Fruit fly (Drosophila melanogaster) whole organism, adult: Measurements from ENCODE around the gene HisCl1.

Experiments
- CG11617 ChIP-seq: fragments of 200-800 bp; sonication (Bioruptor generic); optimal IDR thresholded peaks from 2 replicates; lab custom pipeline; 2017; ENCODE audit warnings: mild to moderate bottlenecking, missing biosample characterization, missing genetic modification reagents, missing genetic modification characterization
- CG12768 ChIP-seq: fragments of 200-800 bp; sonication (Bioruptor generic); optimal IDR thresholded peaks from 2 replicates; lab custom pipeline; 2017; ENCODE audit warnings: missing biosample characterization, missing genetic modification characterization, mild to moderate bottlenecking, moderate library complexity, missing genetic modification reagents
- CG1620 ChIP-seq: fragments of 200-800 bp; sonication (Bioruptor generic); optimal IDR thresholded peaks from 2 replicates; lab custom pipeline; 2016; ENCODE audit warnings: missing biosample characterization, missing genetic modification characterization
- CG7045 ChIP-seq: fragments of 200-800 bp; sonication (Bioruptor generic); optimal IDR thresholded peaks from 2 replicates; lab custom pipeline; 2017; ENCODE audit warnings: missing biosample characterization, mild to moderate bottlenecking, missing genetic modification characterization
- Clk ChIP-seq: fragments of 200-800 bp; sonication (Bioruptor generic); optimal IDR thresholded peaks from 2 replicates; lab custom pipeline; 2017; ENCODE audit warnings: missing biosample characterization, missing genetic modification characterization
- bab1 ChIP-seq: fragments of 200-800 bp; sonication (Bioruptor generic); optimal IDR thresholded peaks from 3 replicates; lab custom pipeline; 2019; ENCODE audit warnings: missing biosample characterization, mild to moderate bottlenecking, missing genetic modification characterization, moderate library complexity
- cic ChIP-seq: fragments of 200-800 bp; sonication (Bioruptor generic); optimal IDR thresholded peaks from 2 replicates; lab custom pipeline; 2017; ENCODE audit warnings: missing biosample characterization, mild to moderate bottlenecking, missing genetic modification characterization, moderate library complexity
- kay ChIP-seq: fragments of 200-800 bp; sonication (Bioruptor generic); peaks from one replicate; lab custom pipeline; 2016; ENCODE audit warnings: missing biosample characterization, missing genetic modification characterization, borderline replicate concordance
- ovo ChIP-seq: fragments of 200-800 bp; sonication (Bioruptor generic); optimal IDR thresholded peaks from 2 replicates; lab custom pipeline; 2016; ENCODE audit warnings: missing biosample characterization, missing genetic modification characterization
- pad ChIP-seq: fragments of 200-800 bp; sonication (Bioruptor generic); optimal IDR thresholded peaks from 3 replicates; lab custom pipeline; 2017; ENCODE audit warnings: missing biosample characterization, missing genetic modification characterization, mild to moderate bottlenecking, moderate library complexity, missing genetic modification reagents
- toe ChIP-seq: fragments of 200-800 bp; sonication (Bioruptor generic); optimal IDR thresholded peaks from 2 replicates; lab custom pipeline; 2016; ENCODE audit warnings: missing biosample characterization, missing genetic modification characterization

dm6 chr3R:11810831-11811484, 24.0 kb downstream of the HisCl1 start:
- TF ChIP-seq ovo (GFP tag; lab: Kevin White, UChicago) (no peak), CG11617 (GFP tag; lab: Kevin White, UChicago) (no peak), toe (GFP tag; lab: Kevin White, UChicago) (no peak), pad (GFP tag; lab: Kevin White, UChicago) (no peak), CG12768 (GFP tag; lab: Kevin White, UChicago) (no peak), CG7045 (GFP tag; lab: Kevin White, UChicago) (no peak), kay (GFP tag; lab: Kevin White, UChicago) (peak; percentile 56), bab1 (no peak), Clk (GFP tag; lab: Kevin White, UChicago) (no peak), CG1620 (GFP tag; lab: Kevin White, UChicago) (no peak), cic (GFP tag; lab: Kevin White, UChicago) (peak; percentile 60)
